Worm (Caenorhabditis elegans): ENCODE data around the gene lro-1.
A peak's percentile ranks its signal among the peaks of the same experiment; 100 is the strongest.

DNA sequence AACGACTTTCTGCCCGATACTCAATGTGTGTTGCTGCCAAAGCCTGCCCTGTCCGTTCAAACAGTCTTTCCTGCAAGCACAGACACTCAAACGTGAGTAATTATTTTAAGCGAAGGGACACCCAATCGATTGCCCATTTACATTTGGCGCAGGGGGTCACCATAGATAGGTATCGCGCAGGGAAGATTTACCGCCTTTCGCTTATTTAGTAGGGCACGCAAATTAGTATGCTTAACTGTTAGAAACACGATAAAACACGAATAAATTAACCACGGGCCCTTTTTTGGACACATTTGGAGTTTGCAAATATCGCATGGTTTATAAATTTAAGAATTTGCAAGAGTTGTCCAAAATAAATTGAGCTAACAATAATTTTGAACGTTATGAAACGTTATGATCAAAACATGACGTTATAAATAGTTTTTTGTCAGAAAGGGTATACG is 24.5 kb downstream of the lro-1 start:
- TF ChIP-seq sptf-1 (tag; optimal IDR thresholded peaks at IDR 0.05), result peak; percentile 93
- peak; percentile 88 for TF ChIP-seq mls-2 (tag; optimal IDR thresholded peaks at IDR 0.05)
- TF ChIP-seq tbx-8 (GFP tag; optimal IDR thresholded peaks at IDR 0.05), result peak; percentile 29
- TF ChIP-seq nhr-237 (tag; optimal IDR thresholded peaks at IDR 0.05), result peak; percentile 100
